Fruit fly (Drosophila melanogaster): ENCODE data around the gene CG14115.

DNA sequence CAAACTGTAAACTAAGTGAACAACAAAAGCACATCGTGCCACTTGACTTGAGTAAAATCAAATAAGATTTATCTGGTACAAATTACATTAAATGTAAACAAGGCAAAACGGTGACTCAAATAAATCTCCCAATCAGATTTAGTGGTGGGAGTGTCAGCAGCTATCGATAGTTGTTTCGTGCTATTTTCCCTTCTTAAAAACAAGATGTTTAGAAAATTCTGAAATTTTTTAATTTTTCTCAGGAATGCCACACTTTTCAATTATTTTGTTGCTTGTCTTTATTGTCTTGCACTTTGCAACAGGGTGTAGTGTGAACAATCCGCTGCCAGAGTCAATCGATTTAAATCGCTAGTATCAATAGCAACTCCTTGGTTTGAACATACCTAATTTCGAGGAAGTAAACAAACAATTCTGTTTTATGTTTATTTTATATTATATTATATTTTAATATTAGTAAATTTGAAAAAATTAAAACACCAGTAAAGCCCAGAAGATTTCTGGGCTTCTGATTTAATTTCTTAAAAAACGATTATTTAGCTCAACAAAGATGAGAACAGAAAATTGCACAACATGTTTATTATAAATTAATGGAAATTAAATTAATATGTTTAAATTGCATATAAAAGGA is 45.9 kb downstream of the CG14115 start, which contains the start of gene MICAL-like:
- TF ChIP-seq CG14711 (tag; optimal IDR thresholded peaks at IDR 0.05) (no peak), Mnt (GFP tag; optimal IDR thresholded peaks at IDR 0.05) (no peak), pad (GFP tag; optimal IDR thresholded peaks at IDR 0.05) (no peak), CG11617 (GFP tag; optimal IDR thresholded peaks at IDR 0.05) (no peak), CG7045 (GFP tag; optimal IDR thresholded peaks at IDR 0.05) (no peak), tj (GFP tag; optimal IDR thresholded peaks at IDR 0.05) (no peak), CG33017 (tag; optimal IDR thresholded peaks at IDR 0.05) (no peak)

Data from whole organism, adult.